Worm (Caenorhabditis elegans): ENCODE data around the gene F59D12.3.

- TF ChIP-seq med-1 (GFP tag; optimal IDR thresholded peaks at IDR 0.05; ENCODE audit: insufficient read depth) (no peak), tab-1 (GFP tag; IDR thresholded peaks at IDR 0.05) (no peak), flt-1 (GFP tag; IDR thresholded peaks at IDR 0.05) (no peak), ztf-29 (GFP tag; IDR thresholded peaks at IDR 0.05) (no peak), cog-1 (tag; optimal IDR thresholded peaks at IDR 0.05) (no peak)
Measured at ce11 chrX:15653196-15653595, 2.4 kb upstream of the F59D12.3 start.

Measured in whole organism, midembryonic.